Fruit fly (Drosophila melanogaster) whole organism, adult: ENCODE measurements around the gene dls.
A peak's percentile ranks its signal among the peaks of the same experiment; 100 is the strongest.

Experiments used
- CG11617 ChIP-seq: fragments of 200-800 bp; sonication (Bioruptor generic); optimal IDR thresholded peaks from 2 replicates; lab custom pipeline; 2017; ENCODE audit warnings: mild to moderate bottlenecking, missing biosample characterization, missing genetic modification reagents, missing genetic modification characterization
- CG12768 ChIP-seq: fragments of 200-800 bp; sonication (Bioruptor generic); optimal IDR thresholded peaks from 2 replicates; lab custom pipeline; 2017; ENCODE audit warnings: missing biosample characterization, missing genetic modification characterization, mild to moderate bottlenecking, moderate library complexity, missing genetic modification reagents
- CG1620 ChIP-seq: fragments of 200-800 bp; sonication (Bioruptor generic); optimal IDR thresholded peaks from 2 replicates; lab custom pipeline; 2016; ENCODE audit warnings: missing biosample characterization, missing genetic modification characterization
- CG5204 ChIP-seq: fragments of 200-800 bp; sonication (Bioruptor generic); optimal IDR thresholded peaks from 2 replicates; lab custom pipeline; 2016; ENCODE audit warnings: missing biosample characterization, missing genetic modification characterization
- CG7101 ChIP-seq: fragments of 200-800 bp; sonication (Bioruptor generic); optimal IDR thresholded peaks from 2 replicates; lab custom pipeline; 2018; ENCODE audit warnings: missing biosample characterization, mild to moderate bottlenecking, missing genetic modification characterization, moderate library complexity
- Crg-1 ChIP-seq: fragments of 200-800 bp; sonication (Bioruptor generic); optimal IDR thresholded peaks from 2 replicates; lab custom pipeline; 2016; ENCODE audit warnings: missing biosample characterization, missing genetic modification characterization
- Hr96 ChIP-seq: fragments of 200-800 bp; sonication (Bioruptor generic); optimal IDR thresholded peaks from 2 replicates; lab custom pipeline; 2016; ENCODE audit warnings: missing biosample characterization, missing genetic modification characterization
- Mnt ChIP-seq: fragments of 200-800 bp; sonication (Bioruptor generic); optimal IDR thresholded peaks from 2 replicates; lab custom pipeline; 2016; ENCODE audit warnings: missing biosample characterization, mild to moderate bottlenecking, missing genetic modification characterization
- ovo ChIP-seq: fragments of 200-800 bp; sonication (Bioruptor generic); optimal IDR thresholded peaks from 2 replicates; lab custom pipeline; 2016; ENCODE audit warnings: missing biosample characterization, missing genetic modification characterization
- pad ChIP-seq: fragments of 200-800 bp; sonication (Bioruptor generic); optimal IDR thresholded peaks from 3 replicates; lab custom pipeline; 2017; ENCODE audit warnings: missing biosample characterization, missing genetic modification characterization, mild to moderate bottlenecking, moderate library complexity, missing genetic modification reagents
- tj ChIP-seq: fragments of 200-800 bp; sonication (Bioruptor generic); optimal IDR thresholded peaks from 3 replicates; lab custom pipeline; 2017; ENCODE audit warnings: missing biosample characterization, mild to moderate bottlenecking, missing genetic modification characterization, moderate library complexity
- toe ChIP-seq: fragments of 200-800 bp; sonication (Bioruptor generic); optimal IDR thresholded peaks from 2 replicates; lab custom pipeline; 2016; ENCODE audit warnings: missing biosample characterization, missing genetic modification characterization

DNA sequence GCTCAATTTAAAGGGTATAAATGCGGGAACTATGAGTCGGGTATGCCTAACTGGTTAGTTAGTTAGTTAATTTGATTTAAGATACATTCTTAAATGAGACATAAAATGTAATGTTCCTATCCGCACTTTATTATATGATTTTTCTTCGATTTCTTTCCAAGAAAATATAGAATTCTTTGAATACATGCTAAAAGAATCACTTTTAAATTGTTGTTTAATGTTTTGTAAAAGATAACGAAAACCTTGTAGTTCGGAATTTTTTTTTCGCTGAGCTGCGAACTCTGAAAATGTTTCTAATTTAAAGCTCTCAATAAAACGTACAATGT lies 41.1 kb upstream of the dls start:
- TF ChIP-seq CG5204 (GFP tag; lab: Kevin White, UChicago), result peak; percentile 27
- TF ChIP-seq CG7101 (tag; lab: Kevin White, UChicago), result no peak
- TF ChIP-seq Crg-1 (GFP tag; lab: Kevin White, UChicago), result no peak
- TF ChIP-seq CG11617 (GFP tag; lab: Kevin White, UChicago), result no peak
- TF ChIP-seq CG12768, result no peak
- TF ChIP-seq tj (GFP tag; lab: Kevin White, UChicago), result no peak
- TF ChIP-seq toe, result no peak
- TF ChIP-seq ovo (GFP tag; lab: Kevin White, UChicago), result no peak
- TF ChIP-seq Hr96 (GFP tag; lab: Kevin White, UChicago), result no peak
- no peak for TF ChIP-seq CG1620
- no peak for TF ChIP-seq Mnt (GFP tag; lab: Kevin White, UChicago)
- TF ChIP-seq pad (GFP tag; lab: Kevin White, UChicago), result no peak
